Worm (Caenorhabditis elegans) whole organism, L2 larva: ENCODE results near the gene C01F6.14.

Experiments used
- ZK546.5 ChIP-seq: sonication (generic microtip); optimal IDR thresholded peaks from 2 replicates; lab custom pipeline; 2017; ENCODE audit warnings: missing biosample characterization, missing genetic modification characterization
- ceh-16 ChIP-seq: fragments of 150-350 bp; optimal IDR thresholded peaks from 2 replicates; lab custom pipeline; 2014; ENCODE audit warnings: missing biosample characterization, missing genetic modification characterization
- egl-27 ChIP-seq: sonication (generic microtip); optimal IDR thresholded peaks from 3 replicates; lab custom pipeline; 2017; ENCODE audit warnings: missing biosample characterization, missing genetic modification reagents, missing genetic modification characterization
- elt-3 ChIP-seq: sonication (generic microtip); optimal IDR thresholded peaks from 2 replicates; lab custom pipeline; 2017; ENCODE audit warnings: missing biosample characterization, missing genetic modification characterization
- lin-39 ChIP-seq: fragments of 150-350 bp; optimal IDR thresholded peaks from 2 replicates; lab custom pipeline; 2014; ENCODE audit warnings: missing biosample characterization, missing genetic modification reagents, missing genetic modification characterization
- mdl-1 ChIP-seq, 2 experiments: fragments of 150-350 bp in 1 of 2; sonication (generic microtip) in 1 of 2; optimal IDR thresholded peaks; 2 replicates each; lab custom pipeline; 2017; ENCODE audit warnings: missing biosample characterization in 2 of 2, missing genetic modification characterization in 2 of 2
- sma-3 ChIP-seq: sonication (generic microtip); optimal IDR thresholded peaks from 2 replicates; lab custom pipeline; 2016; ENCODE audit warnings: missing genetic modification reagents, missing genetic modification characterization, missing compliant biosample characterization
- sma-9 ChIP-seq, 2 experiments: fragments of 150-350 bp in 1 of 2; sonication (generic microtip) in 1 of 2; optimal IDR thresholded peaks; 2 replicates each; lab custom pipeline; 2014 to 2016; ENCODE audit warnings: missing genetic modification characterization in 2 of 2, mild to moderate bottlenecking in 1 of 2, missing biosample characterization in 1 of 2, missing compliant biosample characterization in 1 of 2, missing genetic modification reagents in 1 of 2, moderate library complexity in 1 of 2
- snpc-4 ChIP-seq: fragments of 150-350 bp; optimal IDR thresholded peaks from 2 replicates; lab custom pipeline; 2014; ENCODE audit warnings: missing biosample characterization, missing genetic modification characterization
- unc-39 ChIP-seq: fragments of 150-350 bp; optimal IDR thresholded peaks from 2 replicates; lab custom pipeline; 2014; ENCODE audit warnings: missing biosample characterization, missing genetic modification characterization
- unc-62 ChIP-seq: fragments of 150-350 bp; optimal IDR thresholded peaks from 2 replicates; lab custom pipeline; 2014; ENCODE audit warnings: missing biosample characterization, missing genetic modification reagents, missing genetic modification characterization
- ztf-1 ChIP-seq: fragments of 200-800 bp; sonication (Bioruptor generic); conservative IDR thresholded peaks from 2 replicates; pipeline ENCODE4 v1.3.6; 2022; ENCODE audit warnings: missing genetic modification characterization, missing compliant biosample characterization
- ztf-11 ChIP-seq: sonication (generic microtip); optimal IDR thresholded peaks from 2 replicates; lab custom pipeline; 2017; ENCODE audit warnings: missing biosample characterization, missing genetic modification characterization

DNA sequence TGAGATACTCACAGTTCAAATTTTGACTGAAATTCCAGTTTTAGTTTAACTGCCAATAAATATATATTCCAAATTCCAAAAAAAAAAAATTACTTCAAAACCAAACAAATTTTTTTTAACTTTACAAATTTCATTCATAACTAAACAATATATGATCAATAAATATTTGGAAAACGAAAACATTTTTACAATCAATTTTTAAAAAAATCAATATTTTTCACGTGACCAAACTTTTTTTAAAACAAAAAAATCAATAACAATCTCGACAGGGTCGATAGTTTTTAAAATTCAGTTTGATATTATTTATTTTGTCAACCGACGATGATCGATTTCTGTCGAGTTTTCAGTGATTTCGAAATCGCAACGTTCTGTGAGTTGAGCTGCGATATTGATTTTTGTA lies 46.3 kb upstream of the C01F6.14 start, which contains the start of gene F23B2.7:
- TF ChIP-seq ZK546.5 (tag; lab: Kevin White, UChicago) (no peak), ceh-16 (no peak), mdl-1 (tag; optimal IDR thresholded peaks at IDR 0.05; lab: Kevin White, UChicago) (no peak), unc-39 (tag; lab: Kevin White, UChicago) (no peak), sma-9 (GFP tag; optimal IDR thresholded peaks at IDR 0.05; lab: Kevin White, UChicago) (no peak), sma-9 (tag; optimal IDR thresholded peaks at IDR 0.05; lab: Kevin White, UChicago) (no peak), unc-62 (GFP tag; lab: Kevin White, UChicago) (no peak), ztf-1 (GFP tag; lab: Robert Waterston, UW) (no peak), ztf-11 (tag; lab: Kevin White, UChicago) (no peak), snpc-4 (no peak), elt-3 (tag; lab: Kevin White, UChicago) (no peak), lin-39 (no peak), egl-27 (tag; lab: Kevin White, UChicago) (no peak), sma-3 (GFP tag; lab: Kevin White, UChicago) (no peak)
